Worm (Caenorhabditis elegans) whole organism, L1 larva: Measurements from ENCODE around the gene W04D2.4.

ENCODE experiments used
- C04F5.9 ChIP-seq: sonication (generic microtip); optimal IDR thresholded peaks from 2 replicates; lab custom pipeline; 2016; ENCODE audit warnings: missing genetic modification characterization, missing compliant biosample characterization
- C16A3.4 ChIP-seq: fragments of 150-350 bp; optimal IDR thresholded peaks from 2 replicates; lab custom pipeline; 2014; ENCODE audit warnings: missing biosample characterization, missing genetic modification characterization
- Y116A8C.19 ChIP-seq: sonication (generic microtip); optimal IDR thresholded peaks from 2 replicates; lab custom pipeline; 2016; ENCODE audit warnings: missing compliant biosample characterization, missing genetic modification characterization, borderline replicate concordance
- aha-1 ChIP-seq: fragments of 150-350 bp; optimal IDR thresholded peaks from 2 replicates; lab custom pipeline; 2014; ENCODE audit warnings: missing biosample characterization, missing genetic modification characterization
- alr-1 ChIP-seq: fragments of 200-800 bp; sonication (Bioruptor generic); optimal IDR thresholded peaks from 2 replicates; lab custom pipeline; 2018; ENCODE audit warnings: borderline replicate concordance, mild to moderate bottlenecking, missing genetic modification characterization, missing compliant biosample characterization
- aly-2 ChIP-seq: fragments of 150-350 bp; optimal IDR thresholded peaks from 2 replicates; lab custom pipeline; 2014; ENCODE audit warnings: missing biosample characterization, missing genetic modification characterization
- blmp-1 ChIP-seq: fragments of 150-350 bp; optimal IDR thresholded peaks from 2 replicates; lab custom pipeline; 2014; ENCODE audit warnings: missing biosample characterization, missing genetic modification characterization
- ceh-8 ChIP-seq: fragments of 200-800 bp; sonication (Bioruptor generic); optimal IDR thresholded peaks from 2 replicates; lab custom pipeline; 2018; ENCODE audit warnings: mild to moderate bottlenecking, missing genetic modification characterization, moderate library complexity, missing compliant biosample characterization
- ceh-88 ChIP-seq: fragments of 200-800 bp; sonication (Bioruptor generic); IDR thresholded peaks from 2 replicates; pipeline ENCODE4 v1.3.6; 2022; ENCODE audit warnings: missing genetic modification characterization, missing compliant biosample characterization
- dpl-1 ChIP-seq, 3 experiments: fragments of 150-350 bp in 2 of 3; sonication (generic microtip) in 1 of 3; optimal IDR thresholded peaks; 2 replicates each; lab custom pipeline; 2014 to 2017; ENCODE audit warnings: missing biosample characterization in 3 of 3, missing genetic modification characterization in 3 of 3, missing genetic modification reagents in 3 of 3
- efl-1 ChIP-seq, 4 experiments: fragments of 150-350 bp; optimal IDR thresholded peaks in 3 of 4; peaks in 1 of 4; 1 replicate in 1 of 4; 2 replicates in 3 of 4; lab custom pipeline; 2014; ENCODE audit warnings: missing biosample characterization in 2 of 4, missing genetic modification characterization in 2 of 4, missing genetic modification reagents in 2 of 4
- efl-3 ChIP-seq: fragments of 200-800 bp; sonication (Bioruptor generic); optimal IDR thresholded peaks from 2 replicates; lab custom pipeline; 2018; ENCODE audit warnings: mild to moderate bottlenecking, missing genetic modification characterization, missing compliant biosample characterization
- elt-2 ChIP-seq: sonication (generic microtip); optimal IDR thresholded peaks from 2 replicates; lab custom pipeline; 2016; ENCODE audit warnings: missing genetic modification characterization, mild to moderate bottlenecking, inconsistent platforms, missing compliant biosample characterization, missing genetic modification reagents
- ets-5 ChIP-seq: fragments of 200-800 bp; sonication (Bioruptor generic); IDR thresholded peaks from 2 replicates; pipeline ENCODE4 v1.3.6; 2022; ENCODE audit warnings: missing genetic modification characterization, missing compliant biosample characterization
- fkh-8 ChIP-seq: sonication (generic microtip); optimal IDR thresholded peaks from 2 replicates; lab custom pipeline; 2016; ENCODE audit warnings: mild to moderate bottlenecking, missing genetic modification characterization, missing compliant biosample characterization
- fos-1 ChIP-seq: fragments of 150-350 bp; optimal IDR thresholded peaks from 2 replicates; lab custom pipeline; 2014; ENCODE audit warnings: missing biosample characterization, missing genetic modification characterization
- hlh-17 ChIP-seq: fragments of 200-800 bp; sonication (Bioruptor generic); optimal IDR thresholded peaks from 2 replicates; lab custom pipeline; 2018; ENCODE audit warnings: missing genetic modification characterization, mild to moderate bottlenecking, missing compliant biosample characterization, moderate library complexity, borderline replicate concordance
- hlh-4 ChIP-seq: sonication (generic microtip); optimal IDR thresholded peaks from 2 replicates; lab custom pipeline; 2016; ENCODE audit warnings: mild to moderate bottlenecking, missing genetic modification characterization, missing compliant biosample characterization
- irx-1 ChIP-seq: sonication (generic microtip); optimal IDR thresholded peaks from 2 replicates; lab custom pipeline; 2016; ENCODE audit warnings: missing genetic modification characterization, missing compliant biosample characterization
- jun-1 ChIP-seq: fragments of 150-350 bp; optimal IDR thresholded peaks from 2 replicates; lab custom pipeline; 2014; ENCODE audit warnings: missing biosample characterization, missing genetic modification reagents, missing genetic modification characterization
- lin-13 ChIP-seq: fragments of 150-350 bp; optimal IDR thresholded peaks from 2 replicates; lab custom pipeline; 2014; ENCODE audit warnings: missing biosample characterization, missing genetic modification reagents, missing genetic modification characterization
- lin-14 ChIP-seq: fragments of 200-800 bp; sonication (Bioruptor generic); optimal IDR thresholded peaks from 2 replicates; lab custom pipeline; 2018; ENCODE audit warnings: mild to moderate bottlenecking, missing genetic modification characterization, moderate library complexity, missing compliant biosample characterization
- lin-35 ChIP-seq, 2 experiments: fragments of 150-350 bp; optimal IDR thresholded peaks; 2 replicates each; lab custom pipeline; 2014; ENCODE audit warnings: missing biosample characterization in 2 of 2, missing genetic modification characterization in 2 of 2, missing genetic modification reagents in 2 of 2
- lin-39 ChIP-seq: fragments of 150-350 bp; optimal IDR thresholded peaks from 2 replicates; lab custom pipeline; 2014; ENCODE audit warnings: missing biosample characterization, missing genetic modification reagents, missing genetic modification characterization
- mab-9 ChIP-seq: fragments of 200-800 bp; sonication (Bioruptor generic); IDR thresholded peaks from 2 replicates; pipeline ENCODE4 v1.3.6; 2022; ENCODE audit warnings: missing genetic modification reagents, missing genetic modification characterization, missing compliant biosample characterization
- mdl-1 ChIP-seq, 2 experiments: fragments of 150-350 bp; optimal IDR thresholded peaks; 2 replicates each; lab custom pipeline; 2014 to 2017; ENCODE audit warnings: missing biosample characterization in 2 of 2, missing genetic modification characterization in 2 of 2, inconsistent platforms in 1 of 2
- mef-2 ChIP-seq: fragments of 150-350 bp; optimal IDR thresholded peaks from 2 replicates; lab custom pipeline; 2014; ENCODE audit warnings: missing biosample characterization, missing genetic modification characterization
- nhr-11 ChIP-seq: fragments of 150-350 bp; optimal IDR thresholded peaks from 2 replicates; lab custom pipeline; 2014; ENCODE audit warnings: missing biosample characterization, missing genetic modification characterization
- nhr-19 ChIP-seq: fragments of 200-800 bp; sonication (Bioruptor generic); conservative IDR thresholded peaks from 2 replicates; pipeline ENCODE4 v1.3.6; 2022; ENCODE audit warnings: missing genetic modification characterization, missing compliant biosample characterization
- nhr-20 ChIP-seq: sonication (generic microtip); optimal IDR thresholded peaks from 2 replicates; lab custom pipeline; 2016; ENCODE audit warnings: mild to moderate bottlenecking, missing genetic modification characterization, missing compliant biosample characterization
- nhr-71 ChIP-seq: sonication (generic microtip); optimal IDR thresholded peaks from 2 replicates; lab custom pipeline; 2016; ENCODE audit warnings: mild to moderate bottlenecking, missing genetic modification characterization, moderate library complexity, missing compliant biosample characterization
- nhr-76 ChIP-seq: sonication (generic microtip); optimal IDR thresholded peaks from 2 replicates; lab custom pipeline; 2017; ENCODE audit warnings: missing biosample characterization, missing genetic modification characterization
- nhr-77 ChIP-seq: fragments of 150-350 bp; optimal IDR thresholded peaks from 2 replicates; lab custom pipeline; 2014; ENCODE audit warnings: missing biosample characterization, missing genetic modification characterization
- nhr-85 ChIP-seq: sonication (generic microtip); peaks from one replicate; lab custom pipeline; 2016; ENCODE audit warnings: missing genetic modification characterization, inconsistent platforms, missing compliant biosample characterization
- nhr-90 ChIP-seq: sonication (generic microtip); optimal IDR thresholded peaks from 2 replicates; lab custom pipeline; 2016; ENCODE audit warnings: mild to moderate bottlenecking, missing genetic modification characterization, missing compliant biosample characterization; ENCODE audit not compliant: poor library complexity
- pag-3 ChIP-seq: sonication (generic microtip); optimal IDR thresholded peaks from 2 replicates; lab custom pipeline; 2017; ENCODE audit warnings: missing genetic modification characterization, mild to moderate bottlenecking, missing compliant biosample characterization, antibody characterized with exemption, borderline replicate concordance; ENCODE audit not compliant: insufficient read depth
- pax-3 ChIP-seq: fragments of 200-800 bp; sonication (Bioruptor generic); optimal IDR thresholded peaks from 2 replicates; lab custom pipeline; 2018; ENCODE audit warnings: mild to moderate bottlenecking, missing genetic modification characterization, moderate library complexity, missing compliant biosample characterization
- pqm-1 ChIP-seq: sonication (generic microtip); optimal IDR thresholded peaks from 3 replicates; lab custom pipeline; 2017; ENCODE audit warnings: missing biosample characterization, missing genetic modification characterization
- sox-4 ChIP-seq: sonication (generic microtip); optimal IDR thresholded peaks from 2 replicates; lab custom pipeline; 2016; ENCODE audit warnings: missing genetic modification characterization, missing compliant biosample characterization
- sup-37 ChIP-seq: fragments of 200-800 bp; sonication (Bioruptor generic); optimal IDR thresholded peaks from 2 replicates; lab custom pipeline; 2018; ENCODE audit warnings: mild to moderate bottlenecking, missing genetic modification characterization, missing compliant biosample characterization
- tlp-1 ChIP-seq: fragments of 150-350 bp; optimal IDR thresholded peaks from 2 replicates; lab custom pipeline; 2014; ENCODE audit warnings: missing biosample characterization, missing genetic modification characterization
- unc-62 ChIP-seq: fragments of 150-350 bp; optimal IDR thresholded peaks from 2 replicates; lab custom pipeline; 2014; ENCODE audit warnings: missing biosample characterization, missing genetic modification reagents, missing genetic modification characterization
- unc-86 ChIP-seq: sonication (generic microtip); optimal IDR thresholded peaks from 2 replicates; lab custom pipeline; 2016; ENCODE audit warnings: missing genetic modification characterization, missing compliant biosample characterization
- zag-1 ChIP-seq: fragments of 150-350 bp; optimal IDR thresholded peaks from 2 replicates; lab custom pipeline; 2014; ENCODE audit warnings: missing biosample characterization, missing genetic modification characterization
- ztf-11 ChIP-seq, 2 experiments: sonication (generic microtip); optimal IDR thresholded peaks; 2 replicates each; lab custom pipeline; 2016 to 2017; ENCODE audit warnings: missing genetic modification characterization in 2 of 2, missing biosample characterization in 1 of 2, missing compliant biosample characterization in 1 of 2
- ztf-4 ChIP-seq: fragments of 150-350 bp; optimal IDR thresholded peaks from 2 replicates; lab custom pipeline; 2014; ENCODE audit warnings: missing biosample characterization, missing genetic modification characterization

W04D2.4 gene

DNA sequence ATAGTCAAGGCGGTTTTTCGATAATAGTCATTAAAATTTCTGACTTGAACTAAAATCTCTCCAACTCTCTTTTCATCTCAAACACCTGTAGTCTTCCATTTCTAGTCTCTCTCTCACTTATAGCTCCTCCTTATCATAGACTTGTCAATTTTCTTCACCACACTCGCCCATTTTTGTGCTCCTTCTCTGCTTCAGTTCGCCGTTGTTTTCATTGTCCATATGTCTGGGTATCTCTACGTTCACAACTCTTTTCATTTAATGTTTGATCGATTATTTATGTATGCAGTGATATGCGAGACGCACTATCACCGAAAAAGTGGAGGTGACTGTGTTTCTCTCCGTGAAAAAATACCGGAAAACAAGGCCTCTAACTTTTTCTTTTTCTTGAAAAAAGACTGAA, 29.8 kb downstream of the W04D2.4 start:
- TF ChIP-seq lin-35 (GFP tag; optimal IDR thresholded peaks at IDR 0.05; lab: Kevin White, UChicago) (peak in 1 of 2 experiments; percentile 19), pqm-1 (tag; lab: Kevin White, UChicago) (peak; percentile 29), lin-14 (peak; percentile 26), pax-3 (tag; lab: Kevin White, UChicago) (peak; percentile 5), mef-2 (tag; lab: Kevin White, UChicago) (no peak), ceh-8 (GFP tag; lab: Kevin White, UChicago) (no peak), elt-2 (tag; lab: Kevin White, UChicago) (peak; percentile 67), nhr-20 (peak; percentile 8), sox-4 (no peak)

DNA sequence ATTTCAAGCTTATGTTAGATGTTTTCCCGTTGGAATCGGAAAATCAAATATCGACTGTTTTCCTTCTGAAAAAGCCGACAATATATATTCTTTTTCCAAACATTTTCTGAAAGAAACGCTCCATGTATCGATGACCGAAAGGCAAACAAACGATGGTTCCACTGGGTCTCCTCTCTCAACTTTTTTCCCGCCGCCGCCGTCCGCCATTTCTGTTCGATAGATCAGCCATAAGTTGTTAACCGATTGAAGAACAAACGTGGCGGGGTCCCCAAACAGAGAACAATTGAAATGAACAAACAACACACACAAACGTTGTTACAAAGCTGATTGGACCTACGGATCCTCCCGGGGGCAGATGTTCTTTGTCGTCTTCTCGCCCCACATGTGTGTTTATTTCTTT, 30.9 kb downstream of the W04D2.4 start:
- TF ChIP-seq lin-14, result peak; percentile 20
- TF ChIP-seq lin-35 (GFP tag; optimal IDR thresholded peaks at IDR 0.05; lab: Kevin White, UChicago), result no peak
- TF ChIP-seq, all 84 proteins: peak for 1

DNA sequence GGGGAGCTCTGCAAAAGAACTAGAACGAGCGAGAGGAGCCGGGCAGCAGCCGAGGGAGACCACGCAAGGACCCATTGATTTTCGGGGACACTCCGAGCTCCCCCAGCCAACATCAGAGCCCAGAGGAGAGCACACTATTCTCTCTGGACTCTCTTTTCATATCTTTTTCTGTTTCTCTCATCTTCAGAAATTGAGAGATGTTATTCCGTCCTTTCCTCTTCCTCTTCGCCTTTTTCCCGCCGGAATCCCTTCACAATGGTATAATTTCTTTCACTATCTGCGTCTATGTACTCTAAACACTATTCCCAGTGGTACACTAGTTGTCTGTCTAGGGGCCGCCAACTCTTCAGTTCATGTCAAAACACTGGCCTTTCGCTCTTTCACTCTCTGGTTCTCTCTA, 32.2 kb downstream of the W04D2.4 start:
- TF ChIP-seq mdl-1 (tag; optimal IDR thresholded peaks at IDR 0.05; lab: Kevin White, UChicago) (peak in 1 of 2 experiments; percentile 76), dpl-1 (GFP tag; optimal IDR thresholded peaks at IDR 0.05; lab: Kevin White, UChicago) (peak; percentile 53 to 72 (median 64)), pag-3 (tag; lab: Kevin White, UChicago) (no peak), fkh-8 (tag; lab: Kevin White, UChicago) (peak; percentile 95), nhr-20 (peak; percentile 85), blmp-1 (tag; lab: Kevin White, UChicago) (peak; percentile 80), hlh-17 (GFP tag; lab: Kevin White, UChicago) (no peak), nhr-11 (tag; lab: Kevin White, UChicago) (peak; percentile 49), ceh-88 (GFP tag; lab: Robert Waterston, UW) (peak; percentile 53; the same call in 1 of the 2 replicates), mab-9 (no peak), pax-3 (tag; lab: Kevin White, UChicago) (peak; percentile 84), sox-4 (no peak), hlh-4 (tag; lab: Kevin White, UChicago) (no peak), efl-1 (optimal IDR thresholded peaks at IDR 0.05; lab: Kevin White, UChicago) (peak; percentile 78 to 82), efl-1 (GFP tag; optimal IDR thresholded peaks at IDR 0.05 in 1 of 2; lab: Kevin White, UChicago) (peak; percentile 49 to 92), tlp-1 (tag; lab: Kevin White, UChicago) (no peak), ztf-4 (tag; lab: Kevin White, UChicago) (peak; percentile 76), ceh-8 (GFP tag; lab: Kevin White, UChicago) (peak; percentile 65), sup-37 (peak; percentile 16), aha-1 (no peak), unc-62 (GFP tag; lab: Kevin White, UChicago) (no peak), nhr-76 (no peak), ztf-11 (tag; optimal IDR thresholded peaks at IDR 0.05; lab: Kevin White, UChicago) (no peak), efl-3 (GFP tag; lab: Kevin White, UChicago) (no peak), nhr-90 (tag; lab: Kevin White, UChicago) (peak; percentile 55), alr-1 (tag; lab: Kevin White, UChicago) (no peak), C16A3.4 (tag; lab: Kevin White, UChicago) (peak; percentile 64), unc-86 (tag; lab: Kevin White, UChicago) (peak; percentile 88), nhr-19 (GFP tag; lab: Robert Waterston, UW) (peak; percentile 82), fos-1 (tag; lab: Kevin White, UChicago) (peak; percentile 22), jun-1 (tag; lab: Kevin White, UChicago) (peak; percentile 36), nhr-77 (tag; lab: Kevin White, UChicago) (peak; percentile 85), nhr-85 (tag; lab: Kevin White, UChicago) (peak; percentile 85), Y116A8C.19 (tag; lab: Kevin White, UChicago) (no peak), C04F5.9 (tag; lab: Kevin White, UChicago) (no peak), mef-2 (tag; lab: Kevin White, UChicago) (peak; percentile 41), lin-14 (peak; percentile 99), aly-2 (peak; percentile 46), lin-39 (tag; lab: Kevin White, UChicago) (no peak), zag-1 (tag; lab: Kevin White, UChicago) (peak; percentile 51), ets-5 (GFP tag; lab: Robert Waterston, UW) (no peak), nhr-71 (tag; lab: Kevin White, UChicago) (peak; percentile 94), lin-13 (GFP tag; lab: Kevin White, UChicago) (peak; percentile 51), irx-1 (tag; lab: Kevin White, UChicago) (peak; percentile 88)
